Worm (Caenorhabditis elegans): ENCODE data around the gene rabn-5.
A peak's percentile ranks its signal among the peaks of the same experiment; 100 is the strongest.

DNA sequence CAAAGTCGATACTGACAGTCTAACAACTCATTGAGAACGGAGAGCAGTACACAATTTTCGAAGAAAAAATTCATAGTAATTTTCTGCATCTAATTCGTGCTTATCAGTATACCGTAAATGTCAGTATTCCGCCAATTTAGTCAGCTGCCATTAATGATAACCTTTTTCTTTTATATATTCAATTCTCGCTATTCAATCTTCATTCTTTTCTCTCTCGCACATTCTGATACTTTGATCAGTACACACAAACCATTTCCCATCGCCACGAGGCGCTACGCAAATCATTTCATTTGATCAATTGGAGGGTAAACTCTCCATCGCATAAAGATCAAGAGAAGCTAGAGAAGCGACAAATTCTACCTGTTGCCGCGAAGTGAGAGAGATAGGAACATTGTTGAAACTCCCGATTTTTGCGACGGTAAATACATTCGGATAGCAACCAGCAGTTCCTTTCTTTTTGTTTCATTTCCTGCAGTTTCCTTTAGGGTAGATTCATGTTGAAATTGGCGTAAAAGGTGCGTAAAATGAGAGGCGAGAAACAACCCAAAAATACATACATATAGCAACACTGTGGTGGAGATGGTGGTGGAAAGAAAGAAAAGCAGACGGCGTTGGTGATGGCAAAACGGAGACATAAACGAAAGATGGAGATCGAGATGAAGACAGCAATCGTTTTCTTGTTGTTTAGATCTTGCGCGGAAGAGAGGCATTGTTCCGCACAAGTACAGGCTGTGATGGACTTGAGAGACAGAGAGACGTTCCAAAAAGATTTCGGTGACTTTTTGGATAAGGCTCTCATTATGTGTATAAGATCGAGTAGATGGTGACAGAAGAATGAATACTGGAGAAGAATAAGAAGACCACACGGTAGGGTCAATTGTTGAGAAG, 25.9 kb upstream of the rabn-5 start:
- TF ChIP-seq elt-3 (tag; optimal IDR thresholded peaks at IDR 0.05): no peak
- TF ChIP-seq nhr-237 (tag; optimal IDR thresholded peaks at IDR 0.05): no peak
- TF ChIP-seq ama-1 (optimal IDR thresholded peaks at IDR 0.05): peak; percentile 73
- no peak for TF ChIP-seq nhr-28 (tag; optimal IDR thresholded peaks at IDR 0.05)
- TF ChIP-seq egl-27 (tag; optimal IDR thresholded peaks at IDR 0.05): no peak
- no peak for TF ChIP-seq ztf-11 (tag; optimal IDR thresholded peaks at IDR 0.05)
- TF ChIP-seq mdl-1 (tag; optimal IDR thresholded peaks at IDR 0.05): peak; percentile 11
